Worm (Caenorhabditis elegans): ENCODE measurements around the gene F59A6.13.

Gene F59A6.13

DNA sequence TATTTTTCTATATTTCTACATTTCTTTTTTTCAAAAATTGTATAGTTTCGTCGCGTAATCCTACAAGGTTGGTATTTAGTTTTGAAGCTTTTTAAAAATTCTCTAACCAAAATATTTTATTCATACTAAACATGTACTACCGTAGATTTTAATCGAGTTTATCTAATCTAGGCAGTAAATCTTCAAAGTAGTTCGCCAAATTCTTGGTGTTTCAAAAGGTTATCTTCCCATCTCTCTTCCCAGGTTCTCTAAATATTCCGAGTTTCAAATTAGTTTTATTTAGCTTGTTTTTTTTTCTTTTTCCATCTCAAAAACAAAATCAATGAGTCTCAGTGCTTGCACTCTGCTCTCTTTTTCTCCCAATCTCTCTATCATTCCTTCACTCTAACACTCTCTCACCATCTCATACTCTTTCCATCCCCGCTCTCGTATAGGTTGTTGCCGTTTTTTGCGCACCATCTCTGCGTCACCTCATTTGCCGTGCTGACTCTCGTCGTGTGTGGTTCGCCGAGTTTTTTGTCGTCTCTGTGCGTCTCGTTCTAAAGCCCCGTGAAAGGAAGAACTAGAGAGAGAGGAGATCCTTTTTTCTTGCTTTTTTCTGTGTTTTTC is 5.5 kb upstream of the F59A6.13 start (continued):
- TF ChIP-seq lin-13 (GFP tag; optimal IDR thresholded peaks at IDR 0.05) (peak; percentile 15), mep-1 (tag; optimal IDR thresholded peaks at IDR 0.05) (peak; percentile 27), fkh-8 (tag; optimal IDR thresholded peaks at IDR 0.05) (peak; percentile 69), pax-3 (tag; optimal IDR thresholded peaks at IDR 0.05) (no peak), hpl-2 (GFP tag; optimal IDR thresholded peaks at IDR 0.05) (no peak), swsn-7 (tag; optimal IDR thresholded peaks at IDR 0.05) (peak; percentile 69), nhr-84 (tag; optimal IDR thresholded peaks at IDR 0.05) (no peak), Y116A8C.19 (tag; optimal IDR thresholded peaks at IDR 0.05; ENCODE audit: borderline replicate concordance) (no peak), ceh-90 (tag; optimal IDR thresholded peaks at IDR 0.05) (no peak), fkh-10 (GFP tag; optimal IDR thresholded peaks at IDR 0.05) (peak; percentile 8), sup-37 (GFP tag; optimal IDR thresholded peaks at IDR 0.05) (no peak), grh-1 (GFP tag; IDR thresholded peaks at IDR 0.05) (no peak), dsc-1 (tag; optimal IDR thresholded peaks at IDR 0.05) (peak; percentile 35)

DNA sequence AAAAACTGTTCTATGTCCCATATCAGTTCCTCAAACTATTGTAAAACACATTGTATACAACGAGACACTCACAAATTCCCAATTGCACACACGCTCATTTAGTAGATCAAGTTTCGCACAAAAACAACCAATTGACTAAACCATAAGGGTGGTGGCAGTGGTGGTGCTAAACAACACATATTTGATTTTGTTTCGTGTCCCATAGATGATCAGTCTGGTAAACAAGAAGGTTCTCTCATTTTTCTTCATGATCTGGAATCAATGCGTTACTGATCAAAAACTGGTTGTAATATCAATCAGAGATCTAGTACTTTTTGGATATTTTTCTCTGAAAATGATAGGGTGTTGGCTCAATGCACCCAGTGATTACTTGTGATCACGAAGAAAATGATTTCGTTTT is 4.0 kb upstream of the F59A6.13 start:
- TF ChIP-seq efl-1 (optimal IDR thresholded peaks at IDR 0.05) (no peak), efl-1 (GFP tag; optimal IDR thresholded peaks at IDR 0.05 in 1 of 2) (peak in 1 of 2 experiments; percentile 88), nhr-77 (tag; optimal IDR thresholded peaks at IDR 0.05) (no peak), egl-27 (tag; optimal IDR thresholded peaks at IDR 0.05) (no peak)

- no peak for TF ChIP-seq fkh-8 (tag; optimal IDR thresholded peaks at IDR 0.05)
- no peak for TF ChIP-seq lin-35 (GFP tag; optimal IDR thresholded peaks at IDR 0.05)
- no peak for TF ChIP-seq nhr-84 (tag; optimal IDR thresholded peaks at IDR 0.05)
- TF ChIP-seq ets-5 (GFP tag; IDR thresholded peaks at IDR 0.05) = no peak
- peak in 1 of 3 experiments; percentile 15 for TF ChIP-seq dpl-1 (GFP tag; optimal IDR thresholded peaks at IDR 0.05)
- peak; percentile 54 for TF ChIP-seq nhr-71 (tag; optimal IDR thresholded peaks at IDR 0.05)
- TF ChIP-seq tlp-1 (tag; optimal IDR thresholded peaks at IDR 0.05) = no peak
- no peak for TF ChIP-seq xbp-1 (tag; optimal IDR thresholded peaks at IDR 0.05)
- TF ChIP-seq mab-9 (GFP tag; IDR thresholded peaks at IDR 0.05) = no peak
- TF ChIP-seq fos-1 (tag; optimal IDR thresholded peaks at IDR 0.05) = no peak
- peak in 5 of 6 experiments; percentile 12 to 89 (median 84) for TF ChIP-seq elt-3 (tag; optimal IDR thresholded peaks at IDR 0.05)
- TF ChIP-seq efl-3 (GFP tag; optimal IDR thresholded peaks at IDR 0.05) = no peak
- no peak for TF ChIP-seq snpc-4 (tag; optimal IDR thresholded peaks at IDR 0.05)
- TF ChIP-seq mdl-1 (tag; optimal IDR thresholded peaks at IDR 0.05) = peak in 1 of 2 experiments; percentile 23
- TF ChIP-seq nhr-85 (tag) = peak; percentile 89
- peak; percentile 24 for TF ChIP-seq nhr-90 (tag; optimal IDR thresholded peaks at IDR 0.05; ENCODE audit: poor library complexity)
- TF ChIP-seq snu-23 (GFP tag; optimal IDR thresholded peaks at IDR 0.05) = peak; percentile 53
- no peak for TF ChIP-seq unc-130 (tag; optimal IDR thresholded peaks at IDR 0.05)
- TF ChIP-seq unc-98 (GFP tag; IDR thresholded peaks at IDR 0.05) = no peak
- no peak for TF ChIP-seq swsn-7 (tag; optimal IDR thresholded peaks at IDR 0.05)
- TF ChIP-seq ceh-63 (GFP tag; optimal IDR thresholded peaks at IDR 0.05) = no peak
- no peak for TF ChIP-seq mep-1 (tag; optimal IDR thresholded peaks at IDR 0.05)
- no peak for TF ChIP-seq efl-1 (optimal IDR thresholded peaks at IDR 0.05)
- TF ChIP-seq efl-1 (GFP tag; optimal IDR thresholded peaks at IDR 0.05 in 1 of 2) = peak in 1 of 2 experiments; percentile 89
- peak; percentile 57 for TF ChIP-seq nhr-20 (tag; optimal IDR thresholded peaks at IDR 0.05)
- TF ChIP-seq blmp-1 (tag; optimal IDR thresholded peaks at IDR 0.05) = peak; percentile 24
- no peak for TF ChIP-seq ama-1 (optimal IDR thresholded peaks at IDR 0.05)
- no peak for TF ChIP-seq lin-13 (GFP tag; optimal IDR thresholded peaks at IDR 0.05)
- no peak for TF ChIP-seq nhr-47 (tag; optimal IDR thresholded peaks at IDR 0.05)
- no peak for TF ChIP-seq dsc-1 (tag; optimal IDR thresholded peaks at IDR 0.05)
- TF ChIP-seq zag-1 (tag; optimal IDR thresholded peaks at IDR 0.05) = no peak
- no peak for TF ChIP-seq F16B12.6 (tag; optimal IDR thresholded peaks at IDR 0.05)
- TF ChIP-seq ceh-88 (GFP tag; IDR thresholded peaks at IDR 0.05) = 0 out of 2 replicates have a peak, but pooled peaks have one; percentile 16
- no peak for TF ChIP-seq mef-2 (tag; optimal IDR thresholded peaks at IDR 0.05)
- no peak for TF ChIP-seq skn-1 (tag; optimal IDR thresholded peaks at IDR 0.05)
- peak; percentile 10 to 60 for TF ChIP-seq lsy-2 (tag; optimal IDR thresholded peaks at IDR 0.05)
- no peak for TF ChIP-seq fkh-10 (GFP tag; optimal IDR thresholded peaks at IDR 0.05)
- peak; percentile 81 for TF ChIP-seq lin-14 (GFP tag; optimal IDR thresholded peaks at IDR 0.05)
- no peak for TF ChIP-seq unc-86 (tag; optimal IDR thresholded peaks at IDR 0.05)
Measured at ce11 chrII:5019389-5020108, 3.1 kb upstream of the F59A6.13 start.
